Fruit fly (Drosophila melanogaster) whole organism, embryonic: ENCODE results near the gene miple2.

Source experiments
- Ada2b ChIP-seq: fragments of 200-800 bp; sonication (Bioruptor generic); IDR thresholded peaks from 2 replicates; pipeline ENCODE4 v1.3.6; 2022; ENCODE audit warnings: missing biosample characterization, missing genetic modification characterization
- CG10959 ChIP-seq: fragments of 200-800 bp; sonication (Bioruptor generic); IDR thresholded peaks from 2 replicates; pipeline ENCODE4 v1.3.6; 2022; ENCODE audit warnings: missing biosample characterization, missing genetic modification characterization
- CG12391 ChIP-seq: fragments of 200-800 bp; sonication (Bioruptor generic); optimal IDR thresholded peaks from 3 replicates; lab custom pipeline; 2018; ENCODE audit warnings: missing biosample characterization, mild to moderate bottlenecking, missing genetic modification characterization, moderate library complexity
- CG14050 ChIP-seq: fragments of 200-800 bp; sonication (Bioruptor generic); IDR thresholded peaks from 3 replicates; pipeline ENCODE4 v1.3.6; 2022; ENCODE audit warnings: missing biosample characterization, missing genetic modification characterization
- CG17186 ChIP-seq: fragments of 200-800 bp; sonication (Bioruptor generic); optimal IDR thresholded peaks from 3 replicates; lab custom pipeline; 2017; ENCODE audit warnings: missing biosample characterization, missing genetic modification reagents, missing genetic modification characterization
- CG17359 ChIP-seq: fragments of 200-800 bp; sonication (Bioruptor generic); optimal IDR thresholded peaks from 3 replicates; lab custom pipeline; 2018; ENCODE audit warnings: missing biosample characterization, mild to moderate bottlenecking, missing genetic modification characterization, moderate library complexity
- CG2712 ChIP-seq: fragments of 200-800 bp; optimal IDR thresholded peaks from 3 replicates; lab custom pipeline; 2019; ENCODE audit warnings: missing biosample characterization, mild to moderate bottlenecking, missing genetic modification characterization, moderate library complexity
- CG32532 ChIP-seq: fragments of 200-800 bp; sonication (Bioruptor generic); IDR thresholded peaks from 2 replicates; pipeline ENCODE4 v1.3.6; 2022; ENCODE audit warnings: missing biosample characterization, missing genetic modification characterization
- CG32767 ChIP-seq: fragments of 200-800 bp; sonication (Bioruptor generic); IDR thresholded peaks from 2 replicates; pipeline ENCODE4 v1.3.6; 2022; ENCODE audit warnings: missing biosample characterization, missing genetic modification characterization
- CG3281 ChIP-seq: fragments of 200-800 bp; sonication (Bioruptor generic); optimal IDR thresholded peaks from 3 replicates; lab custom pipeline; 2017; ENCODE audit warnings: missing biosample characterization, mild to moderate bottlenecking, missing genetic modification characterization
- CG33213 ChIP-seq: fragments of 200-800 bp; sonication (Bioruptor generic); optimal IDR thresholded peaks from 3 replicates; lab custom pipeline; 2016; ENCODE audit warnings: missing biosample characterization, missing genetic modification characterization
- CG6813 ChIP-seq: fragments of 200-800 bp; sonication (Bioruptor generic); optimal IDR thresholded peaks from 2 replicates; lab custom pipeline; 2017; ENCODE audit warnings: missing biosample characterization, missing genetic modification characterization, mild to moderate bottlenecking, moderate library complexity, missing genetic modification reagents
- CG7786 ChIP-seq: fragments of 200-800 bp; sonication (Bioruptor generic); optimal IDR thresholded peaks from 2 replicates; lab custom pipeline; 2016; ENCODE audit warnings: missing biosample characterization, missing genetic modification characterization
- CG8281 ChIP-seq: fragments of 200-800 bp; sonication (Bioruptor generic); optimal IDR thresholded peaks from 2 replicates; lab custom pipeline; 2018; ENCODE audit warnings: missing biosample characterization, mild to moderate bottlenecking, missing genetic modification characterization, moderate library complexity
- CTCF ChIP-seq: fragments of 200-800 bp; sonication (Bioruptor generic); optimal IDR thresholded peaks from 2 replicates; lab custom pipeline; 2017; ENCODE audit warnings: missing biosample characterization, mild to moderate bottlenecking, missing genetic modification characterization, moderate library complexity
- Dp ChIP-seq: fragments of 200-800 bp; sonication (Bioruptor generic); optimal IDR thresholded peaks from 2 replicates; lab custom pipeline; 2018; ENCODE audit warnings: missing biosample characterization, mild to moderate bottlenecking, missing genetic modification characterization, moderate library complexity
- E2f2 ChIP-seq: fragments of 200-800 bp; sonication (Bioruptor generic); IDR thresholded peaks from 2 replicates; pipeline ENCODE4 v1.3.6; 2022; ENCODE audit warnings: missing biosample characterization, missing genetic modification characterization
- Elba2 ChIP-seq: fragments of 200-800 bp; sonication (Bioruptor generic); optimal IDR thresholded peaks from 3 replicates; lab custom pipeline; 2016; ENCODE audit warnings: missing biosample characterization, missing genetic modification characterization
- Ets97D ChIP-seq: fragments of 200-800 bp; sonication (Bioruptor generic); optimal IDR thresholded peaks from 3 replicates; lab custom pipeline; 2016; ENCODE audit warnings: missing biosample characterization, missing genetic modification characterization
- Kr ChIP-seq: fragments of 200-800 bp; sonication (Bioruptor generic); optimal IDR thresholded peaks from 2 replicates; lab custom pipeline; 2017; ENCODE audit warnings: missing biosample characterization, mild to moderate bottlenecking, missing genetic modification characterization
- Lhr ChIP-seq: fragments of 200-800 bp; sonication (Bioruptor generic); optimal IDR thresholded peaks from 3 replicates; lab custom pipeline; 2017; ENCODE audit warnings: mild to moderate bottlenecking, missing biosample characterization, missing genetic modification reagents, missing genetic modification characterization
- MESR4 ChIP-seq: fragments of 200-800 bp; sonication (Bioruptor generic); optimal IDR thresholded peaks from 2 replicates; lab custom pipeline; 2018; ENCODE audit warnings: missing biosample characterization, mild to moderate bottlenecking, missing genetic modification characterization, moderate library complexity
- Max ChIP-seq: fragments of 200-800 bp; sonication (Bioruptor generic); optimal IDR thresholded peaks from 2 replicates; lab custom pipeline; 2016; ENCODE audit warnings: missing biosample characterization, mild to moderate bottlenecking, missing genetic modification characterization
- Pdp1 ChIP-seq, 2 experiments: fragments of 200-800 bp; sonication (Bioruptor generic); optimal IDR thresholded peaks; 3 replicates each; lab custom pipeline; 2016; ENCODE audit warnings: missing biosample characterization in 2 of 2, missing genetic modification characterization in 2 of 2, mild to moderate bottlenecking in 1 of 2, moderate library complexity in 1 of 2
- Sin3A ChIP-seq: fragments of >200 bp; optimal IDR thresholded peaks from 2 replicates; lab custom pipeline; 2018
- Vsx1 ChIP-seq: fragments of 200-800 bp; sonication (Bioruptor generic); optimal IDR thresholded peaks from 2 replicates; lab custom pipeline; 2017; ENCODE audit warnings: missing biosample characterization, mild to moderate bottlenecking, missing genetic modification characterization, missing genetic modification reagents
- ac ChIP-seq: fragments of 200-800 bp; sonication (Bioruptor generic); optimal IDR thresholded peaks from 3 replicates; lab custom pipeline; 2017; ENCODE audit warnings: missing biosample characterization, mild to moderate bottlenecking, missing genetic modification characterization
- bbx ChIP-seq: fragments of 200-800 bp; sonication (Bioruptor generic); IDR thresholded peaks from 2 replicates; pipeline ENCODE4 v1.3.6; 2022; ENCODE audit warnings: missing biosample characterization, missing genetic modification characterization; ENCODE audit not compliant: partially characterized antibody
- chinmo ChIP-seq: fragments of 200-800 bp; sonication (Bioruptor generic); IDR thresholded peaks from 4 replicates; pipeline ENCODE4 v1.3.6; 2022; ENCODE audit warnings: missing biosample characterization, missing genetic modification characterization; ENCODE audit not compliant: partially characterized antibody
- chm ChIP-seq: fragments of 200-800 bp; sonication (Bioruptor generic); IDR thresholded peaks from 2 replicates; pipeline ENCODE4 v1.3.6; 2022; ENCODE audit warnings: missing biosample characterization, missing genetic modification characterization
- chn ChIP-seq: fragments of 200-800 bp; sonication (Bioruptor generic); optimal IDR thresholded peaks from 2 replicates; lab custom pipeline; 2016; ENCODE audit warnings: missing biosample characterization, missing genetic modification characterization
- crol ChIP-seq: fragments of 200-800 bp; sonication (Bioruptor generic); IDR thresholded peaks from 2 replicates; pipeline ENCODE4 v1.3.6; 2022; ENCODE audit warnings: missing biosample characterization, missing genetic modification characterization
- crp ChIP-seq, 2 experiments: fragments of 200-800 bp; sonication (Bioruptor generic); optimal IDR thresholded peaks; 2 replicates in 1 of 2; 3 replicates in 1 of 2; lab custom pipeline; 2017; ENCODE audit warnings: missing biosample characterization in 2 of 2, missing genetic modification characterization in 2 of 2, mild to moderate bottlenecking in 1 of 2, moderate library complexity in 1 of 2
- esg ChIP-seq: fragments of 200-800 bp; sonication (Bioruptor generic); conservative IDR thresholded peaks from 2 replicates; pipeline ENCODE4 v1.3.6; 2022; ENCODE audit warnings: missing biosample characterization, missing genetic modification characterization
- gfzf ChIP-seq: fragments of 200-800 bp; sonication (Bioruptor generic); optimal IDR thresholded peaks from 2 replicates; lab custom pipeline; 2016; ENCODE audit warnings: missing biosample characterization, mild to moderate bottlenecking, missing genetic modification characterization, moderate library complexity
- ken ChIP-seq: fragments of 200-800 bp; sonication (Bioruptor generic); IDR thresholded peaks from 3 replicates; pipeline ENCODE4 v1.3.6; 2022; ENCODE audit warnings: missing biosample characterization, missing genetic modification characterization
- lab ChIP-seq: fragments of 200-800 bp; sonication (Bioruptor generic); optimal IDR thresholded peaks from 3 replicates; lab custom pipeline; 2017; ENCODE audit warnings: missing biosample characterization, missing genetic modification characterization, mild to moderate bottlenecking, moderate library complexity, missing genetic modification reagents
- pzg ChIP-seq: fragments of 200-800 bp; sonication (Bioruptor generic); optimal IDR thresholded peaks from 3 replicates; lab custom pipeline; 2018; ENCODE audit warnings: missing biosample characterization, mild to moderate bottlenecking, missing genetic modification characterization, moderate library complexity
- repo ChIP-seq: fragments of 200-800 bp; sonication (Bioruptor generic); optimal IDR thresholded peaks from 2 replicates; lab custom pipeline; 2016; ENCODE audit warnings: missing biosample characterization, missing genetic modification characterization
- row ChIP-seq: fragments of 200-800 bp; sonication (Bioruptor generic); IDR thresholded peaks from 3 replicates; pipeline ENCODE4 v1.3.6; 2022; ENCODE audit warnings: missing biosample characterization, missing genetic modification characterization
- schlank ChIP-seq: fragments of 200-800 bp; sonication (Bioruptor generic); optimal IDR thresholded peaks from 2 replicates; lab custom pipeline; 2018; ENCODE audit warnings: missing biosample characterization, mild to moderate bottlenecking, missing genetic modification characterization
- scrt ChIP-seq: fragments of 200-800 bp; sonication (Bioruptor generic); optimal IDR thresholded peaks from 2 replicates; lab custom pipeline; 2018; ENCODE audit warnings: missing biosample characterization, mild to moderate bottlenecking, missing genetic modification characterization, moderate library complexity
- sd ChIP-seq: fragments of 200-800 bp; sonication (Bioruptor generic); optimal IDR thresholded peaks from 3 replicates; lab custom pipeline; 2018; ENCODE audit warnings: missing biosample characterization, mild to moderate bottlenecking, missing genetic modification characterization, moderate library complexity
- tin ChIP-seq: fragments of 200-800 bp; sonication (Bioruptor generic); optimal IDR thresholded peaks from 3 replicates; lab custom pipeline; 2016; ENCODE audit warnings: missing biosample characterization, missing genetic modification characterization
- trem ChIP-seq: fragments of 200-800 bp; optimal IDR thresholded peaks from 3 replicates; lab custom pipeline; 2019; ENCODE audit warnings: missing biosample characterization, mild to moderate bottlenecking, missing genetic modification characterization, moderate library complexity
- tx ChIP-seq: fragments of 200-800 bp; sonication (Bioruptor generic); optimal IDR thresholded peaks from 2 replicates; lab custom pipeline; 2016; ENCODE audit warnings: missing biosample characterization, missing genetic modification characterization
- unpg ChIP-seq: fragments of 200-800 bp; sonication (Bioruptor generic); optimal IDR thresholded peaks from 3 replicates; lab custom pipeline; 2018; ENCODE audit warnings: missing biosample characterization, mild to moderate bottlenecking, missing genetic modification characterization, moderate library complexity

Gene miple2

dm6 chr3L:291583-292145, 20.7 kb downstream of the miple2 start (continued):
- TF ChIP-seq crol (GFP tag; lab: Robert Waterston, UW) (0 out of 2 replicates have a peak, but pooled peaks have one; percentile 9), Vsx1 (no peak), Kr (GFP tag; lab: Kevin White, UChicago) (peak; percentile 41), tx (GFP tag; lab: Kevin White, UChicago) (no peak), ken (GFP tag; lab: Robert Waterston, UW) (0 out of 3 replicates have a peak, but pooled peaks have one; percentile 41), CG17359 (no peak)

dm6 chr3L:292146-292776, 21.3 kb downstream of the miple2 start:
- TF ChIP-seq Pdp1 (GFP tag; optimal IDR thresholded peaks at IDR 0.05; lab: Kevin White, UChicago) = peak in 1 of 2 experiments; percentile 86
- no peak for TF ChIP-seq unpg (GFP tag; lab: Kevin White, UChicago)
- TF ChIP-seq CG3281 (GFP tag; lab: Kevin White, UChicago) = peak; percentile 39
- TF ChIP-seq Ada2b (GFP tag; lab: Robert Waterston, UW) = no peak
- peak; percentile 93 for TF ChIP-seq pzg (GFP tag; lab: Kevin White, UChicago)
- TF ChIP-seq CG14050 (GFP tag; lab: Robert Waterston, UW) = 0 out of 3 replicates have a peak, but pooled peaks have one; percentile 12
- peak; percentile 57 for TF ChIP-seq CTCF (GFP tag; lab: Kevin White, UChicago)
- TF ChIP-seq CG32767 (GFP tag; lab: Robert Waterston, UW) = peak; percentile 89
- TF ChIP-seq sd (tag; lab: Kevin White, UChicago) = peak; percentile 33
- TF ChIP-seq schlank (tag; lab: Kevin White, UChicago) = no peak
- TF ChIP-seq CG6813 = peak; percentile 34
- TF ChIP-seq row (GFP tag; lab: Robert Waterston, UW) = peak; percentile 10; the same call in 1 of the 3 replicates
- peak; percentile 38 for TF ChIP-seq CG2712 (tag; lab: Kevin White, UChicago)
- TF ChIP-seq CG8281 = peak; percentile 8
- peak; percentile 81 for TF ChIP-seq Lhr (GFP tag; lab: Kevin White, UChicago)
- peak; percentile 81; the same call in 2 of the 4 replicates for TF ChIP-seq chinmo
- peak; percentile 60 for TF ChIP-seq lab (GFP tag; lab: Kevin White, UChicago)
- TF ChIP-seq bbx (GFP tag; lab: Robert Waterston, UW) = 0 out of 2 replicates have a peak, but pooled peaks have one; percentile 32
- TF ChIP-seq E2f2 (GFP tag; lab: Robert Waterston, UW) = peak; percentile 96
- TF ChIP-seq trem (tag; lab: Kevin White, UChicago) = peak; percentile 76
- no peak for TF ChIP-seq esg (GFP tag; lab: Robert Waterston, UW)
- peak; percentile 75 for TF ChIP-seq CG17186
- TF ChIP-seq scrt (GFP tag; lab: Kevin White, UChicago) = peak; percentile 9
- TF ChIP-seq Elba2 = peak; percentile 59
- peak; percentile 71 for TF ChIP-seq Ets97D
- no peak for TF ChIP-seq tin (GFP tag; lab: Kevin White, UChicago)
- peak; percentile 34 for TF ChIP-seq CG12391
- peak; percentile 46 to 87 for TF ChIP-seq crp (GFP tag; optimal IDR thresholded peaks at IDR 0.05; lab: Kevin White, UChicago)
- peak; percentile 98 for TF ChIP-seq gfzf (GFP tag; lab: Kevin White, UChicago)
- TF ChIP-seq Sin3A (lab: Kevin White, UChicago) = peak; percentile 62
- TF ChIP-seq CG33213 (GFP tag; lab: Kevin White, UChicago) = peak; percentile 51
- peak; percentile 82 for TF ChIP-seq MESR4 (GFP tag; lab: Kevin White, UChicago)
- peak; percentile 64; the same call in 1 of the 2 replicates for TF ChIP-seq chm (GFP tag; lab: Robert Waterston, UW)
- TF ChIP-seq repo (GFP tag; lab: Kevin White, UChicago) = no peak
- TF ChIP-seq ac (GFP tag; lab: Kevin White, UChicago) = peak; percentile 11
- peak; percentile 9; the same call in 1 of the 2 replicates for TF ChIP-seq CG32532
- TF ChIP-seq Dp (GFP tag; lab: Kevin White, UChicago) = peak; percentile 93
- peak; percentile 9 for TF ChIP-seq Max (GFP tag; lab: Kevin White, UChicago)
- peak; percentile 18 for TF ChIP-seq CG7786 (GFP tag; lab: Kevin White, UChicago)
- peak; percentile 7 for TF ChIP-seq chn (GFP tag; lab: Kevin White, UChicago)
- no peak for TF ChIP-seq CG10959 (GFP tag; lab: Robert Waterston, UW)
